Worm (Caenorhabditis elegans) whole organism, midembryonic: Measurements from ENCODE around the gene C47A10.12.

Experiments
- cog-1 ChIP-seq: sonication (generic microtip); optimal IDR thresholded peaks from 2 replicates; lab custom pipeline; 2016; ENCODE audit warnings: missing genetic modification characterization, missing compliant biosample characterization
- med-1 ChIP-seq: sonication (generic microtip); optimal IDR thresholded peaks from 2 replicates; lab custom pipeline; 2017; ENCODE audit warnings: missing genetic modification characterization, mild to moderate bottlenecking, missing compliant biosample characterization, antibody characterized with exemption, missing genetic modification reagents; ENCODE audit not compliant: insufficient read depth

ce11 chrV:17773108-17773507, 4.6 kb upstream of the C47A10.12 start, which contains the start of gene sre-21:
- TF ChIP-seq cog-1 (tag; lab: Kevin White, UChicago) (no peak), med-1 (GFP tag; lab: Kevin White, UChicago) (no peak)
